Worm (Caenorhabditis elegans): ENCODE results near the gene pfd-5.

The pfd-5 gene

ce11 chrIII:7161055-7161454 lies 37.6 kb downstream of the pfd-5 start, which contains the start of gene rnp-7:
TSS of gene rnp-7 (minus strand) at chrIII:7161155.
- TF ChIP-seq skn-1 (tag; optimal IDR thresholded peaks at IDR 0.05) (no peak), lin-39 (tag; optimal IDR thresholded peaks at IDR 0.05) (no peak), nhr-76 (tag; optimal IDR thresholded peaks at IDR 0.05) (no peak), ceh-28 (tag; optimal IDR thresholded peaks at IDR 0.05) (no peak), unc-39 (tag; optimal IDR thresholded peaks at IDR 0.05) (no peak), ama-1 (optimal IDR thresholded peaks at IDR 0.05) (no peak), fkh-2 (tag; optimal IDR thresholded peaks at IDR 0.05) (no peak), nhr-25 (tag; optimal IDR thresholded peaks at IDR 0.05) (no peak), R02D3.7 (tag; optimal IDR thresholded peaks at IDR 0.05) (no peak), unc-62 (GFP tag; optimal IDR thresholded peaks at IDR 0.05) (no peak), fos-1 (tag; optimal IDR thresholded peaks at IDR 0.05) (no peak), sea-2 (GFP tag; optimal IDR thresholded peaks at IDR 0.05) (no peak), fkh-10 (GFP tag; optimal IDR thresholded peaks at IDR 0.05) (no peak), jun-1 (tag; optimal IDR thresholded peaks at IDR 0.05) (no peak), nfya-1 (tag; optimal IDR thresholded peaks at IDR 0.05; ENCODE audit: insufficient read depth) (no peak), nhr-12 (tag; optimal IDR thresholded peaks at IDR 0.05) (no peak), mml-1 (tag; optimal IDR thresholded peaks at IDR 0.05) (no peak)

ce11 chrIII:7159246-7159645 lies 39.4 kb downstream of the pfd-5 start:
- TF ChIP-seq tbx-2 (tag; optimal IDR thresholded peaks at IDR 0.05) (no peak), pha-4 (tag; optimal IDR thresholded peaks at IDR 0.05) (no peak), nhr-23 (tag; optimal IDR thresholded peaks at IDR 0.05) (no peak), ztf-4 (tag; optimal IDR thresholded peaks at IDR 0.05) (no peak), nhr-12 (tag; optimal IDR thresholded peaks at IDR 0.05) (no peak), nhr-76 (tag; optimal IDR thresholded peaks at IDR 0.05) (no peak), ceh-28 (tag; optimal IDR thresholded peaks at IDR 0.05) (no peak), sea-2 (GFP tag; optimal IDR thresholded peaks at IDR 0.05) (no peak), mml-1 (tag; optimal IDR thresholded peaks at IDR 0.05) (no peak), snpc-4 (tag; optimal IDR thresholded peaks at IDR 0.05) (no peak), nfya-1 (tag; optimal IDR thresholded peaks at IDR 0.05; ENCODE audit: insufficient read depth) (no peak), ama-1 (optimal IDR thresholded peaks at IDR 0.05) (no peak), ceh-9 (tag; optimal IDR thresholded peaks at IDR 0.05) (no peak)

DNA sequence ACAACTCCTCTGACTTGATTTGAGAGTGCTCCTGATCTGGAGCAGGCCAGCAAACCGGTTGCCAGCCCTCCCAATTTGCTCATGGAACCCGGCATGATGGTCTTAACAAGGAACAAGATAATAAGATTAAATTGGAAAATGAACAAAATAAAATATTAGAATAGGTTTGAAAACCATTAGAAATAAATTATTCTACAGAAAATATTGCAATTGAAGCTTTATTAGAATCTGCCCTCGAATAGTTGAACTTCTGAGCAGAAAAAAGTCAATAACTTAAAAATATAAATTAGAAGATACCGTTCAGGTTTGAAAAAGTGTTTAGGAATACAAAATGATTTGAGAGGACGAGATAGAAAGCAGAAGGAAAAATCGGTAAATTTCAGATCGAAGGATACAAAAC lies 40.0 kb downstream of the pfd-5 start, which contains the start of gene nuo-4:
Gene nuo-4 (minus strand): TSS at position 101 of the 400 bp plus-strand sequence.
- no peak for TF ChIP-seq unc-62 (GFP tag; optimal IDR thresholded peaks at IDR 0.05)
- TF ChIP-seq zag-1 (tag; optimal IDR thresholded peaks at IDR 0.05) = no peak
- no peak for TF ChIP-seq lin-15B (tag; optimal IDR thresholded peaks at IDR 0.05)
- TF ChIP-seq ZK546.5 (tag; optimal IDR thresholded peaks at IDR 0.05) = no peak
- no peak for TF ChIP-seq nhr-25 (tag; optimal IDR thresholded peaks at IDR 0.05)
- no peak for TF ChIP-seq skn-1 (tag; optimal IDR thresholded peaks at IDR 0.05)
- TF ChIP-seq nhr-237 (tag; optimal IDR thresholded peaks at IDR 0.05) = no peak
- no peak for TF ChIP-seq lin-39 (tag; optimal IDR thresholded peaks at IDR 0.05)
- TF ChIP-seq nhr-77 (tag; optimal IDR thresholded peaks at IDR 0.05) = no peak
- no peak for TF ChIP-seq fkh-10 (GFP tag; optimal IDR thresholded peaks at IDR 0.05)
- TF ChIP-seq aly-2 (tag; optimal IDR thresholded peaks at IDR 0.05) = no peak
- no peak for TF ChIP-seq ceh-9 (tag; optimal IDR thresholded peaks at IDR 0.05)
- TF ChIP-seq elt-2 (tag; optimal IDR thresholded peaks at IDR 0.05) = no peak
- TF ChIP-seq ztf-4 (tag; optimal IDR thresholded peaks at IDR 0.05) = no peak
- no peak for TF ChIP-seq mml-1 (tag; optimal IDR thresholded peaks at IDR 0.05)
- no peak for TF ChIP-seq elt-1 (tag; optimal IDR thresholded peaks at IDR 0.05)
- no peak for TF ChIP-seq ceh-82 (tag; optimal IDR thresholded peaks at IDR 0.05)
- no peak for TF ChIP-seq nhr-28 (tag; optimal IDR thresholded peaks at IDR 0.05)
- TF ChIP-seq nhr-67 (tag; optimal IDR thresholded peaks at IDR 0.05) = no peak

- TF ChIP-seq nhr-25 (tag; optimal IDR thresholded peaks at IDR 0.05) (peak; percentile 87), egl-27 (tag; optimal IDR thresholded peaks at IDR 0.05) (peak; percentile 97), eor-1 (tag; optimal IDR thresholded peaks at IDR 0.05) (no peak), fkh-10 (GFP tag; optimal IDR thresholded peaks at IDR 0.05) (peak; percentile 98), lsy-12 (tag; optimal IDR thresholded peaks at IDR 0.05) (peak; percentile 87), egl-5 (tag; optimal IDR thresholded peaks at IDR 0.05) (peak; percentile 85), snpc-4 (tag; optimal IDR thresholded peaks at IDR 0.05) (peak; percentile 88), nhr-11 (tag; optimal IDR thresholded peaks at IDR 0.05) (peak; percentile 74), elt-1 (tag; optimal IDR thresholded peaks at IDR 0.05) (peak; percentile 40), nhr-28 (tag; optimal IDR thresholded peaks at IDR 0.05) (no peak), ceh-82 (tag; optimal IDR thresholded peaks at IDR 0.05) (peak; percentile 52), nhr-77 (tag; optimal IDR thresholded peaks at IDR 0.05) (peak; percentile 69), elt-3 (tag; optimal IDR thresholded peaks at IDR 0.05) (no peak), skn-1 (tag; optimal IDR thresholded peaks at IDR 0.05) (peak; percentile 78), zag-1 (tag; optimal IDR thresholded peaks at IDR 0.05) (peak; percentile 81), ceh-28 (tag; optimal IDR thresholded peaks at IDR 0.05) (peak; percentile 89), pqm-1 (tag; optimal IDR thresholded peaks at IDR 0.05) (peak; percentile 47), nhr-76 (tag; optimal IDR thresholded peaks at IDR 0.05) (no peak), nhr-12 (tag; optimal IDR thresholded peaks at IDR 0.05) (no peak), pha-4 (tag; optimal IDR thresholded peaks at IDR 0.05) (peak; percentile 92), mdl-1 (tag; optimal IDR thresholded peaks at IDR 0.05) (peak; percentile 98), daf-12 (tag; optimal IDR thresholded peaks at IDR 0.05) (no peak), lin-39 (tag; optimal IDR thresholded peaks at IDR 0.05) (peak; percentile 67), unc-39 (tag; optimal IDR thresholded peaks at IDR 0.05) (no peak), sea-2 (GFP tag; optimal IDR thresholded peaks at IDR 0.05) (peak; percentile 13), nhr-43 (tag; optimal IDR thresholded peaks at IDR 0.05; ENCODE audit: poor library complexity, severe bottlenecking) (peak; percentile 80), ZK546.5 (tag; optimal IDR thresholded peaks at IDR 0.05) (peak; percentile 17), hmg-11 (tag; optimal IDR thresholded peaks at IDR 0.05) (peak; percentile 92), nhr-67 (tag; optimal IDR thresholded peaks at IDR 0.05) (peak; percentile 15)
Observed at ce11 chrIII:7155631-7156030, 43.1 kb downstream of the pfd-5 start.

Measured in whole organism, L3 larva.